Fruit fly (Drosophila melanogaster) whole organism, adult: ENCODE data around the gene Dsor1.

Source experiments
- CG12768 ChIP-seq: fragments of 200-800 bp; sonication (Bioruptor generic); optimal IDR thresholded peaks from 2 replicates; lab custom pipeline; 2017; ENCODE audit warnings: missing biosample characterization, missing genetic modification characterization, mild to moderate bottlenecking, moderate library complexity, missing genetic modification reagents
- CG14711 ChIP-seq: fragments of 200-800 bp; sonication (Bioruptor generic); optimal IDR thresholded peaks from 2 replicates; lab custom pipeline; 2018; ENCODE audit warnings: missing biosample characterization, mild to moderate bottlenecking, missing genetic modification characterization, moderate library complexity
- CG1620 ChIP-seq: fragments of 200-800 bp; sonication (Bioruptor generic); optimal IDR thresholded peaks from 2 replicates; lab custom pipeline; 2016; ENCODE audit warnings: missing biosample characterization, missing genetic modification characterization
- CG7101 ChIP-seq: fragments of 200-800 bp; sonication (Bioruptor generic); optimal IDR thresholded peaks from 2 replicates; lab custom pipeline; 2018; ENCODE audit warnings: missing biosample characterization, mild to moderate bottlenecking, missing genetic modification characterization, moderate library complexity
- Hr96 ChIP-seq: fragments of 200-800 bp; sonication (Bioruptor generic); optimal IDR thresholded peaks from 2 replicates; lab custom pipeline; 2016; ENCODE audit warnings: missing biosample characterization, missing genetic modification characterization
- tj ChIP-seq: fragments of 200-800 bp; sonication (Bioruptor generic); optimal IDR thresholded peaks from 3 replicates; lab custom pipeline; 2017; ENCODE audit warnings: missing biosample characterization, mild to moderate bottlenecking, missing genetic modification characterization, moderate library complexity

DNA sequence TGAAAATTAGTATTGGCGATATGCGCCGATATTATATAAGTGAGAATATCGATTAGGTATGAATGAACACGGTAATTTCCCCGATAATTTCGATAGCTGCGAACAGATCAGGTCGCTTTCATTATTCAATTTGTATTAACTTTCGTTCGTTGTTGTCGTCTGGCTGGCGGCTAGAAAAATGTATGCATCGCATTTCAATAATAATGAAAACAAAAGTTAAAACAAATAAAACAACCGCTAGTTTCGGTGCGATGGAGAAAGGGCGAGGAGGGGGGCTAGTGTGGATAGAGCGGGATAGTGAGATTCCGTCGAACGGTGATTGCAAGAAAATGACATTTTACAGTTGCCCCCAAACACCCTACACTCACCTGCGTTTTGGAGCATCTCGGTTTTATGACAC is 22.7 kb upstream of the Dsor1 start:
- TF ChIP-seq tj (GFP tag; lab: Kevin White, UChicago) (no peak), CG7101 (no peak), CG14711 (no peak), CG12768 (GFP tag; lab: Kevin White, UChicago) (no peak), Hr96 (GFP tag; lab: Kevin White, UChicago) (no peak), CG1620 (no peak)
